Worm (Caenorhabditis elegans): ENCODE results near the gene grl-13.

The grl-13 gene

DNA sequence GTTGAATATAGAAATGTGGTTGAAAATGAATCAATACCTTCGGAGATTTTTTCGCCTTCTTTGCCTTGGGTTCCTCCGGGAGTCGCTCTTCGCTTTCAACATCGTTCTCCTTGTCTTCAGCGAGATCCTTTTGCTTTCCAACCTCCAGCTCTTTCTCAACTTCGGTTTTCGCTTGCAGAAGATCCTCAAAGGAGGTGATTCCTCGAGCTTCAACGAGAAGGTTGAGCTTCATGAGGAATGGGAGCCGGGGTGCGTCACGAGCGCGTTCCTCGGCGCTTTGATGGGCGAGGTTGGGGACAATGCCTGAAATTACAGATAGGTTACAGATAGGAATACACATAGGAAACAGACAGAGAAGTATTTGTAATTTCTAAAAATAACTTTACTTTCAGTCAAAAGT lies 34.5 kb upstream of the grl-13 start:
- no peak for TF ChIP-seq M03D4.4 (tag; optimal IDR thresholded peaks at IDR 0.05)
- no peak for TF ChIP-seq snpc-4 (tag; optimal IDR thresholded peaks at IDR 0.05)
- no peak for TF ChIP-seq flh-1 (GFP tag; optimal IDR thresholded peaks at IDR 0.05)
- no peak for TF ChIP-seq sem-2 (GFP tag; optimal IDR thresholded peaks at IDR 0.05)
- TF ChIP-seq mep-1 (tag; optimal IDR thresholded peaks at IDR 0.05): no peak
- no peak for TF ChIP-seq mab-5 (tag; optimal IDR thresholded peaks at IDR 0.05)
- no peak for TF ChIP-seq ztf-11 (tag; optimal IDR thresholded peaks at IDR 0.05)
- no peak for TF ChIP-seq drap-1 (GFP tag; optimal IDR thresholded peaks at IDR 0.05)
- TF ChIP-seq cnd-1 (tag; optimal IDR thresholded peaks at IDR 0.05): no peak
- TF ChIP-seq blmp-1 (tag; optimal IDR thresholded peaks at IDR 0.05): no peak
- TF ChIP-seq pha-4 (tag; optimal IDR thresholded peaks at IDR 0.05): no peak
- TF ChIP-seq ces-1 (GFP tag; optimal IDR thresholded peaks at IDR 0.05): no peak
- TF ChIP-seq tbx-8 (GFP tag; optimal IDR thresholded peaks at IDR 0.05): no peak
- TF ChIP-seq ceh-43 (GFP tag; optimal IDR thresholded peaks at IDR 0.05): no peak

DNA sequence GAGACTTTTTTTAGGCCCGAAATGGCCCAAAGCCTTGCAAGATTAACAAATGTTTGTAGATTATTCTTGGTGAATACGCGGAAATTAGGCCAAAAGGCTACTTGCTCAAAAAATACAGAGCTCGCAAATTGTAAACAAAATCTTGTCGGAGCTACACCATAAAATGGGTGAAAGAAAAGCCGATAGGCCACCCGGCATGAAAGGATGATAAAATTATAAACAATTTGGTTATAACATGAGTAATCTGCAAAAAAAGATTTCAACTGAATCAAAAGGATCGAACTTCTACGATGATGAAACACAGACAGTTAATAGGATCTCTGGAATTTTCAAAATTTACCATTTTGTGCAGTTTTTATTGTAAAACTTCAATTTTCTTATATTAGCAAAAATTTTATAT lies 33.7 kb upstream of the grl-13 start:
- TF ChIP-seq ham-2 (GFP tag; optimal IDR thresholded peaks at IDR 0.05) (no peak), ces-1 (GFP tag; optimal IDR thresholded peaks at IDR 0.05) (no peak), unc-39 (tag; optimal IDR thresholded peaks at IDR 0.05) (no peak), unc-62 (GFP tag; optimal IDR thresholded peaks at IDR 0.05) (no peak), ceh-83 (GFP tag; optimal IDR thresholded peaks at IDR 0.05) (no peak), lsy-2 (tag; optimal IDR thresholded peaks at IDR 0.05) (no peak), flh-1 (GFP tag; optimal IDR thresholded peaks at IDR 0.05) (no peak), tbx-8 (GFP tag; optimal IDR thresholded peaks at IDR 0.05) (no peak), bed-3 (GFP tag; optimal IDR thresholded peaks at IDR 0.05) (no peak), nhr-28 (tag; optimal IDR thresholded peaks at IDR 0.05) (no peak), nhr-76 (tag; optimal IDR thresholded peaks at IDR 0.05) (no peak), unc-120 (tag; optimal IDR thresholded peaks at IDR 0.05; ENCODE audit: poor library complexity, severe bottlenecking) (no peak), lin-32 (GFP tag; optimal IDR thresholded peaks at IDR 0.05) (no peak), ceh-43 (GFP tag; optimal IDR thresholded peaks at IDR 0.05) (no peak), snpc-4 (tag; optimal IDR thresholded peaks at IDR 0.05) (no peak), M03D4.4 (tag; optimal IDR thresholded peaks at IDR 0.05) (no peak)

DNA sequence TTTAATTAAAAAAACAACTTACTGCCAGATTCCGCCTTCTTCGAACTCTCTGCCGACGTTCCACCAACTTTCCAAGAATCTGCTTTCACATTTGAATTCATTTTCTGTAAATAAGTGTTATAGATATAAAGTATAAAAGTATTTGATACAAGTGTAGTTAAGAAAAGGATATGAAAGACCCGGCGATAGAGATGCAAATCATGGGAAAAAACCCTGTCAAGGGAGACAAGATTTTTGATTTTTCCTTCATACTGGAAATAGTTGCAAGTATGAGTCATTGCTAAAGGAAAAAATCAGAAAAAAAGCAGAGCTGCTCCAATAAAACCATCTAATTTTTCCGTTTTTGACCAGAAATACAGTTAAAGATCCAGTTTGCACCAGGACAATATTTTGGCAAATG lies 31.8 kb upstream of the grl-13 start, which contains the start of gene F13A2.3:
Gene F13A2.3 (minus strand): TSS at position 101 of the 400 bp plus-strand sequence.
- TF ChIP-seq nhr-28 (tag; optimal IDR thresholded peaks at IDR 0.05): no peak
- no peak for TF ChIP-seq ces-1 (GFP tag; optimal IDR thresholded peaks at IDR 0.05)
- TF ChIP-seq snpc-4 (tag; optimal IDR thresholded peaks at IDR 0.05): no peak
- no peak for TF ChIP-seq pha-4 (tag; optimal IDR thresholded peaks at IDR 0.05)
- no peak for TF ChIP-seq unc-62 (GFP tag; optimal IDR thresholded peaks at IDR 0.05)
- no peak for TF ChIP-seq nhr-237 (tag; optimal IDR thresholded peaks at IDR 0.05)
- no peak for TF ChIP-seq nhr-2 (tag; optimal IDR thresholded peaks at IDR 0.05)
- TF ChIP-seq nhr-12 (tag; optimal IDR thresholded peaks at IDR 0.05): no peak
- TF ChIP-seq ceh-39 (tag; optimal IDR thresholded peaks at IDR 0.05): no peak
- TF ChIP-seq ham-2 (GFP tag; optimal IDR thresholded peaks at IDR 0.05): no peak
- no peak for TF ChIP-seq mls-2 (tag; optimal IDR thresholded peaks at IDR 0.05)
- no peak for TF ChIP-seq lin-32 (GFP tag; optimal IDR thresholded peaks at IDR 0.05)
- no peak for TF ChIP-seq bed-3 (GFP tag; optimal IDR thresholded peaks at IDR 0.05)
- TF ChIP-seq hlh-1 (tag; optimal IDR thresholded peaks at IDR 0.05): no peak
- no peak for TF ChIP-seq sptf-1 (tag; optimal IDR thresholded peaks at IDR 0.05)
- TF ChIP-seq sem-2 (GFP tag; optimal IDR thresholded peaks at IDR 0.05): no peak
- no peak for TF ChIP-seq M03D4.4 (tag; optimal IDR thresholded peaks at IDR 0.05)
- no peak for TF ChIP-seq ztf-11 (tag; optimal IDR thresholded peaks at IDR 0.05)
- TF ChIP-seq lsy-2 (tag; optimal IDR thresholded peaks at IDR 0.05): no peak

DNA sequence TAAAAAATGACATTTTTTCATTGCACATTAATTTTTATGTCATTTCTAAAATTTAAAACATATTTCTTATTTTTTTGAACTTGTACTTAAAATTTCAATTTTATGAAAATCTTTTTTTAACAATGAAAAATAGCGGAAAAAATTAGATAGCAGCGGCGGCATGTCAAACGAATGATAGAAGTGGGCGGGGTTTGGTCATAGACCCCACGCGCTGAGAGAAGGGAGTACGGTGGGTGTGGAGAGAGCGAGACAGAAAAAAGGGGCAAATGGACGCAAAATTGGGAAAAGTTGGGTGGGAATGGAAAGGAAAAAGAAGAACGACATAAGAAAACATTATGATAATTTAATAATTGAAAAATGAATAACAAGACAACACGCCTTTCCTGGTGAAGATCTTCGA lies 23.5 kb upstream of the grl-13 start:
- TF ChIP-seq lsy-2 (tag; optimal IDR thresholded peaks at IDR 0.05) (peak; percentile 21), blmp-1 (tag; optimal IDR thresholded peaks at IDR 0.05) (no peak)

DNA sequence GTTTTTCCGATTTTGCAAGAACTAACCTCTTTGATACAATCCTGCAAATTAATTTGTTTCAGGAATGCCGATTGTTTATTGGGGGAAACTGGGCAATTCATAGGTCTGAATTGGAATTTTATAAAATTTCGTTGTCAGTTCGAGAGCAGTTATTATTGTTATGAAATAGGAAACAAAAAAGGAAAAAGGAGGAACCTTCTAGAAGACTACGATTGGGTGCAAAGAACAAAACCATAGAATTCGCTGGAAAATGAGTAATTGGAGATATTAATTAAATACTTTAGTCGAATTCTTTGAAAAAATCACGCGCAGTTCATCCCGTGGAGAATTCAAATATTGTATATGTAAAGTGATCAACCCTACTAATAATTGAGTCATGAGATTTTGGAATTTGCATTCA lies 23.0 kb upstream of the grl-13 start, which contains the start of gene F13A2.9:
Gene F13A2.9 (minus strand): TSS at position 101 of the 400 bp plus-strand sequence.
- no peak for TF ChIP-seq tbx-8 (GFP tag; optimal IDR thresholded peaks at IDR 0.05)
- TF ChIP-seq ceh-83 (GFP tag; optimal IDR thresholded peaks at IDR 0.05): no peak

All from whole organism, mixed stage, embryonic.